Worm (Caenorhabditis elegans): ENCODE measurements around the gene ZK721.4.

DNA sequence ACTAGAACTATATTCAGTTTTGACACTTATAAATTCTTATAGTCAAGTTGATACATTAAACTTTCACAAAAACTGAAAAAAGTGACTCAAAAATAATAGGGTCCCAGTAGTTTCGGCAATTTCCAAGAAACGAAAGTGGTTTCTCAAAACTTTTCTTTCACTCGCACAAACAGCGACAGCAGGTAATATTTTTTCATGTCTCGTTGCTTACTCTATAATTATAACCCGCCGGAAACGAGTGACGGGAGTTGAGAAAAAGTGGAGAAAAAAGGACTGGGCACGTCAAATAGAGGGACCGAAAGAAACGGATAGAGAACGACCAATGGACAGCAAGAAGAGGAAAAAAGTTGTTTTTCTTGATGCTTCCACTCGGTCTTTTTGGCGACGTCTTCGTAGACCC is 21.3 kb downstream of the ZK721.4 start:
- no peak for TF ChIP-seq nhr-11 (tag; optimal IDR thresholded peaks at IDR 0.05)
- no peak for TF ChIP-seq unc-3 (GFP tag; conservative IDR thresholded peaks at IDR 0.05)
- TF ChIP-seq unc-3 (tag; optimal IDR thresholded peaks at IDR 0.05): no peak
- no peak for TF ChIP-seq ceh-22 (tag; optimal IDR thresholded peaks at IDR 0.05)
- no peak for TF ChIP-seq pha-4 (tag; optimal IDR thresholded peaks at IDR 0.05)
- TF ChIP-seq tbx-2 (tag; optimal IDR thresholded peaks at IDR 0.05): no peak
